Fruit fly (Drosophila melanogaster) whole organism, prepupa: Measurements from ENCODE around the gene CG31807.

Experiments used
- Blimp-1 ChIP-seq: fragments of 200-800 bp; sonication (Bioruptor generic); optimal IDR thresholded peaks from 3 replicates; lab custom pipeline; 2017; ENCODE audit warnings: missing biosample characterization, missing genetic modification characterization, mild to moderate bottlenecking, moderate library complexity, missing genetic modification reagents
- CG10631 ChIP-seq: fragments of 200-800 bp; sonication (Bioruptor generic); optimal IDR thresholded peaks from 2 replicates; lab custom pipeline; 2016; ENCODE audit warnings: missing biosample characterization, missing genetic modification characterization
- CG10669 ChIP-seq: fragments of 200-800 bp; sonication (Bioruptor generic); optimal IDR thresholded peaks from 3 replicates; lab custom pipeline; 2018; ENCODE audit warnings: missing biosample characterization, mild to moderate bottlenecking, missing genetic modification characterization, moderate library complexity
- CG11294 ChIP-seq: fragments of 200-800 bp; sonication (Bioruptor generic); IDR thresholded peaks from 2 replicates; pipeline ENCODE4 v1.3.6; 2022; ENCODE audit warnings: missing biosample characterization, missing genetic modification characterization
- CG11762 ChIP-seq: fragments of 200-800 bp; sonication (Bioruptor generic); optimal IDR thresholded peaks from 3 replicates; lab custom pipeline; 2016; ENCODE audit warnings: missing biosample characterization, missing genetic modification characterization; ENCODE audit not compliant: insufficient read depth
- CG11902 ChIP-seq: fragments of 200-800 bp; sonication (Bioruptor generic); optimal IDR thresholded peaks from 3 replicates; lab custom pipeline; 2016; ENCODE audit warnings: missing biosample characterization, missing genetic modification characterization
- CG15336 ChIP-seq: fragments of 200-800 bp; sonication (Bioruptor generic); IDR thresholded peaks from 2 replicates; pipeline ENCODE4 v1.3.6; 2022; ENCODE audit warnings: missing biosample characterization, missing genetic modification characterization
- CG1621 ChIP-seq: fragments of 200-800 bp; sonication (Bioruptor generic); optimal IDR thresholded peaks from 3 replicates; lab custom pipeline; 2018; ENCODE audit warnings: missing biosample characterization, mild to moderate bottlenecking, missing genetic modification characterization
- CG3032 ChIP-seq: fragments of 200-800 bp; optimal IDR thresholded peaks from 2 replicates; lab custom pipeline; 2019; ENCODE audit warnings: missing biosample characterization, mild to moderate bottlenecking, missing genetic modification characterization, moderate library complexity
- CG31627 ChIP-seq: fragments of 200-800 bp; sonication (Bioruptor generic); optimal IDR thresholded peaks from 3 replicates; lab custom pipeline; 2016; ENCODE audit warnings: missing biosample characterization, missing genetic modification characterization
- CG32006 ChIP-seq: fragments of 200-800 bp; sonication (Bioruptor generic); optimal IDR thresholded peaks from 3 replicates; lab custom pipeline; 2017; ENCODE audit warnings: missing biosample characterization, mild to moderate bottlenecking, missing genetic modification characterization
- CG34406 ChIP-seq: fragments of 200-800 bp; sonication (Bioruptor generic); optimal IDR thresholded peaks from 3 replicates; lab custom pipeline; 2016; ENCODE audit warnings: missing biosample characterization, missing genetic modification characterization
- CG3919 ChIP-seq: fragments of 200-800 bp; sonication (Bioruptor generic); optimal IDR thresholded peaks from 3 replicates; lab custom pipeline; 2016; ENCODE audit warnings: missing biosample characterization, missing genetic modification characterization
- CG4318 ChIP-seq: fragments of 200-800 bp; sonication (Bioruptor generic); optimal IDR thresholded peaks from 3 replicates; lab custom pipeline; 2017; ENCODE audit warnings: missing biosample characterization, mild to moderate bottlenecking, missing genetic modification characterization
- CG6163 ChIP-seq: fragments of 200-800 bp; sonication (Bioruptor generic); IDR thresholded peaks from 3 replicates; pipeline ENCODE4 v1.3.6; 2022; ENCODE audit warnings: missing biosample characterization, missing genetic modification characterization
- CG6792 ChIP-seq: fragments of 200-800 bp; sonication (Bioruptor generic); optimal IDR thresholded peaks from 3 replicates; lab custom pipeline; 2016; ENCODE audit warnings: missing biosample characterization, missing genetic modification characterization
- CG6854 ChIP-seq: fragments of 200-800 bp; sonication (Bioruptor generic); optimal IDR thresholded peaks from 2 replicates; lab custom pipeline; 2017; ENCODE audit warnings: missing biosample characterization, mild to moderate bottlenecking, missing genetic modification characterization
- CG7368 ChIP-seq: fragments of 200-800 bp; sonication (Bioruptor generic); optimal IDR thresholded peaks from 3 replicates; lab custom pipeline; 2016; ENCODE audit warnings: missing biosample characterization, missing genetic modification characterization
- CG8119 ChIP-seq: fragments of 200-800 bp; sonication (Bioruptor generic); IDR thresholded peaks from 3 replicates; pipeline ENCODE4 v1.3.6; 2022; ENCODE audit warnings: missing biosample characterization, missing genetic modification characterization
- CG8319 ChIP-seq: fragments of 200-800 bp; sonication (Bioruptor generic); optimal IDR thresholded peaks from 3 replicates; lab custom pipeline; 2016; ENCODE audit warnings: missing biosample characterization, missing genetic modification characterization
- CG8632 ChIP-seq: fragments of 200-800 bp; sonication (Bioruptor generic); optimal IDR thresholded peaks from 3 replicates; lab custom pipeline; 2016; ENCODE audit warnings: missing biosample characterization, missing genetic modification characterization
- CG9139 ChIP-seq: fragments of 200-800 bp; sonication (Bioruptor generic); optimal IDR thresholded peaks from 3 replicates; lab custom pipeline; 2017; ENCODE audit warnings: missing biosample characterization, mild to moderate bottlenecking, missing genetic modification characterization
- Eip78C ChIP-seq: fragments of 200-800 bp; sonication (Bioruptor generic); peaks from one replicate; lab custom pipeline; 2016; ENCODE audit warnings: missing biosample characterization, missing genetic modification characterization
- Eip93F ChIP-seq: fragments of 200-800 bp; sonication (Bioruptor generic); optimal IDR thresholded peaks from 2 replicates; lab custom pipeline; 2016; ENCODE audit warnings: missing biosample characterization, mild to moderate bottlenecking, missing genetic modification characterization
- Ets96B ChIP-seq: fragments of 200-800 bp; optimal IDR thresholded peaks from 2 replicates; lab custom pipeline; 2019; ENCODE audit warnings: missing biosample characterization, mild to moderate bottlenecking, missing genetic modification characterization, moderate library complexity
- Hr38 ChIP-seq: sonication (Bioruptor generic); optimal IDR thresholded peaks from 2 replicates; lab custom pipeline; 2016; ENCODE audit warnings: missing biosample characterization, missing genetic modification characterization
- Hr39 ChIP-seq: fragments of 200-800 bp; sonication (Bioruptor generic); optimal IDR thresholded peaks from 2 replicates; lab custom pipeline; 2016; ENCODE audit warnings: missing biosample characterization, missing genetic modification characterization
- Lpt ChIP-seq: fragments of 200-800 bp; sonication (Bioruptor generic); optimal IDR thresholded peaks from 3 replicates; lab custom pipeline; 2016; ENCODE audit warnings: missing biosample characterization, missing genetic modification characterization
- Met ChIP-seq: fragments of 200-800 bp; sonication (Bioruptor generic); optimal IDR thresholded peaks from 3 replicates; lab custom pipeline; 2016; ENCODE audit warnings: missing biosample characterization, missing genetic modification characterization
- OdsH ChIP-seq: fragments of 200-800 bp; sonication (Bioruptor generic); optimal IDR thresholded peaks from 3 replicates; lab custom pipeline; 2016; ENCODE audit warnings: missing biosample characterization, missing genetic modification characterization
- Smox ChIP-seq: fragments of 200-800 bp; sonication (Bioruptor generic); optimal IDR thresholded peaks from 3 replicates; lab custom pipeline; 2016; ENCODE audit warnings: missing biosample characterization, missing genetic modification characterization
- Sox102F ChIP-seq: fragments of 200-800 bp; sonication (Bioruptor generic); optimal IDR thresholded peaks from 2 replicates; lab custom pipeline; 2016; ENCODE audit warnings: missing biosample characterization, mild to moderate bottlenecking, missing genetic modification characterization
- Sox14 ChIP-seq: fragments of 200-800 bp; sonication (Bioruptor generic); optimal IDR thresholded peaks from 3 replicates; lab custom pipeline; 2016; ENCODE audit warnings: missing biosample characterization, missing genetic modification characterization
- Sox15 ChIP-seq: fragments of 200-800 bp; sonication (Bioruptor generic); optimal IDR thresholded peaks from 3 replicates; lab custom pipeline; 2016; ENCODE audit warnings: missing biosample characterization, missing genetic modification characterization
- cyc ChIP-seq: fragments of 200-800 bp; sonication (Bioruptor generic); optimal IDR thresholded peaks from 3 replicates; lab custom pipeline; 2016; ENCODE audit warnings: missing biosample characterization, missing genetic modification characterization
- dac ChIP-seq: fragments of 200-800 bp; sonication (Bioruptor generic); optimal IDR thresholded peaks from 2 replicates; lab custom pipeline; 2017; ENCODE audit warnings: missing biosample characterization, mild to moderate bottlenecking, missing genetic modification characterization
- dsx ChIP-seq: fragments of 200-800 bp; optimal IDR thresholded peaks from 3 replicates; lab custom pipeline; 2019; ENCODE audit warnings: missing biosample characterization, mild to moderate bottlenecking, missing genetic modification characterization, moderate library complexity; ENCODE audit not compliant: poor library complexity, severe bottlenecking
- eg ChIP-seq: fragments of 200-800 bp; sonication (Bioruptor generic); IDR thresholded peaks from 3 replicates; pipeline ENCODE4 v1.3.6; 2022; ENCODE audit warnings: missing biosample characterization, missing genetic modification characterization
- esn ChIP-seq: fragments of 200-800 bp; sonication (Bioruptor generic); optimal IDR thresholded peaks from 2 replicates; lab custom pipeline; 2016; ENCODE audit warnings: missing biosample characterization, mild to moderate bottlenecking, missing genetic modification characterization, moderate library complexity
- fd59A ChIP-seq: fragments of 200-800 bp; sonication (Bioruptor generic); optimal IDR thresholded peaks from 2 replicates; lab custom pipeline; 2017; ENCODE audit warnings: missing biosample characterization, mild to moderate bottlenecking, missing genetic modification characterization, missing genetic modification reagents
- fkh ChIP-seq: fragments of 200-800 bp; sonication (Bioruptor generic); optimal IDR thresholded peaks from 3 replicates; lab custom pipeline; 2017; ENCODE audit warnings: missing biosample characterization, mild to moderate bottlenecking, missing genetic modification characterization, moderate library complexity
- lz ChIP-seq: fragments of 200-800 bp; sonication (Bioruptor generic); optimal IDR thresholded peaks from 3 replicates; lab custom pipeline; 2016; ENCODE audit warnings: missing biosample characterization, missing genetic modification characterization
- net ChIP-seq: fragments of 200-800 bp; sonication (Bioruptor generic); optimal IDR thresholded peaks from 3 replicates; lab custom pipeline; 2016; ENCODE audit warnings: missing biosample characterization, missing genetic modification characterization
- pdm3 ChIP-seq: fragments of 200-800 bp; sonication (Bioruptor generic); optimal IDR thresholded peaks from 3 replicates; lab custom pipeline; 2016; ENCODE audit warnings: missing biosample characterization, missing genetic modification characterization
- spab ChIP-seq: fragments of 200-800 bp; sonication (Bioruptor generic); optimal IDR thresholded peaks from 2 replicates; lab custom pipeline; 2017; ENCODE audit warnings: missing biosample characterization, mild to moderate bottlenecking, missing genetic modification characterization, missing genetic modification reagents
- ss ChIP-seq, 2 experiments: fragments of 200-800 bp; sonication (Bioruptor generic); optimal IDR thresholded peaks; 2 replicates in 1 of 2; 3 replicates in 1 of 2; lab custom pipeline; 2017 to 2018; ENCODE audit warnings: mild to moderate bottlenecking in 2 of 2, missing biosample characterization in 2 of 2, missing genetic modification characterization in 2 of 2, moderate library complexity in 1 of 2
- svp ChIP-seq: fragments of 200-800 bp; sonication (Bioruptor generic); peaks from one replicate; lab custom pipeline; 2016; ENCODE audit warnings: missing biosample characterization, missing genetic modification characterization
- vri ChIP-seq: fragments of 200-800 bp; sonication (Bioruptor generic); optimal IDR thresholded peaks from 3 replicates; lab custom pipeline; 2016; ENCODE audit warnings: missing biosample characterization, mild to moderate bottlenecking, missing genetic modification characterization

The CG31807 gene

DNA sequence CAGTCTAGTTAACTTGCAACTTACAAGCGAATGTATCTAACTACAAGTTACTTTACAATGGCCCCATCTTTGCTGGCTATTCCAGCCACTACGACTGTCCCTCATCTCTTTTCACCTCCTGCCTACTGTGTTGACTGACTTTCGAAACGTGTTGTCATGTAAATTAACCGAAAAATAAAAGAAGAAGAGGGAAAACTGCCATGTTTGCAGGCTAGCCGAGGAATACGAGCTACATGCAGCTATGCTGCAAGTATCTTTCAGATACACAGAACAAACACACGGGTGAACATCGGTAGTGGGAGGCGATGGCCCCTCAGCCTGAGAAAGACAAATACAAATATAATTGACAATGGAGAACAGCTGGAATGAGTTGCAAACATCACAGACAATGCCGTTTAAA lies 26.9 kb upstream of the CG31807 start:
- TF ChIP-seq fkh (GFP tag; lab: Kevin White, UChicago): peak; percentile 39
- 0 out of 3 replicates have a peak, but pooled peaks have one; percentile 26 for TF ChIP-seq CG8119 (GFP tag; lab: Robert Waterston, UW)
- TF ChIP-seq Eip78C: peak; percentile 29
- TF ChIP-seq fd59A (GFP tag; lab: Kevin White, UChicago): no peak
- TF ChIP-seq, all 60 proteins: peak for 3

DNA sequence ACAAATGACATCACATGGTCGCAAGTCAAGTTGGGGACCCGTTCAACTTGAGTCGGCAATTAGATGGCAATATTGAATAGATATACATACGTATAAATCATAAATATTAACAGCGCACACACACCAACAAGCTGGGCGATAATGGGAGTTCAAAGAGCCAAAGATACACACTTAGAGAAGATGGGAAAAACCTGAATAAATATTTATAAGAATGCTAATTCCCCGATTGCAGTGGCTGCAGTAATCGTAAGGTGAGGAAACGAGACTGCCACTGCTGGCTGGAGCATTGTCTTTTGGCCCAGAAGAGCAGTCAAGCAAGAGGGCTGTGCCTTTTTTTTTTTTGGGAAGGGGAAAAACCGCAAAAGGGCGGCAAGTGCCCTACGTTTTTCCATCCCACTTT lies 26.4 kb upstream of the CG31807 start:
- peak; percentile 52 for TF ChIP-seq fkh (GFP tag; lab: Kevin White, UChicago)
- TF ChIP-seq spab (GFP tag; lab: Kevin White, UChicago): no peak

DNA sequence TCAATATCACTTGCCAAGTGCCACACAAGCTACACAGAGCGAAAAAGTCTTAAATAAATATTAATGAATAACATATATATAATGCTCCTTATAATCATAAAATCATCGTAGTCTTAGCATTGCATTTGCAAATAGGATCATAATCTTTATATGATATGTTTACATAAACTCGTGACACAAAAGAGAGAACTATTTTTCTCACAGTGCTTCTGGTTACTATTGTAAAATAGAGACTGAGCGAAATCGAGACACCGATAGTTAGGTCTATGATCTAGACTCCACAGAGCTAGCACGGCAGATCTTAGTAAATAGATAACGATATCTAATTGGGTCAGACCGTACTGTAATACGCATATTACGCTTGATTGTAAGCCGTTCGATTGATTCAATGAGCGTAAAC lies 25.9 kb upstream of the CG31807 start:
- no peak for TF ChIP-seq CG11294 (GFP tag; lab: Robert Waterston, UW)
- TF ChIP-seq CG8632 (GFP tag; lab: Kevin White, UChicago): no peak
- no peak for TF ChIP-seq CG3032 (tag; lab: Kevin White, UChicago)
- TF ChIP-seq Smox (GFP tag; lab: Kevin White, UChicago): no peak
- no peak for TF ChIP-seq esn
- no peak for TF ChIP-seq svp (GFP tag; lab: Kevin White, UChicago)
- TF ChIP-seq Hr39: no peak
- no peak for TF ChIP-seq CG6854 (GFP tag; lab: Kevin White, UChicago)
- peak; percentile 78 for TF ChIP-seq CG4318 (GFP tag; lab: Kevin White, UChicago)
- peak; percentile 27 for TF ChIP-seq pdm3 (GFP tag; lab: Kevin White, UChicago)
- TF ChIP-seq Eip78C: peak; percentile 81
- no peak for TF ChIP-seq dsx (GFP tag; lab: Kevin White, UChicago)
- TF ChIP-seq Sox14 (GFP tag; lab: Kevin White, UChicago): no peak
- TF ChIP-seq CG11762: no peak
- TF ChIP-seq ss (GFP tag; optimal IDR thresholded peaks at IDR 0.05; lab: Kevin White, UChicago): no peak
- TF ChIP-seq CG10669 (GFP tag; lab: Kevin White, UChicago): no peak
- no peak for TF ChIP-seq Sox102F (GFP tag; lab: Kevin White, UChicago)
- TF ChIP-seq Hr38 (GFP tag; lab: Kevin White, UChicago): no peak
- TF ChIP-seq CG34406 (GFP tag; lab: Kevin White, UChicago): no peak
- peak; percentile 36 for TF ChIP-seq CG3919 (GFP tag; lab: Kevin White, UChicago)
- TF ChIP-seq CG32006 (GFP tag; lab: Kevin White, UChicago): peak; percentile 84
- TF ChIP-seq vri (GFP tag; lab: Kevin White, UChicago): no peak
- TF ChIP-seq CG8319: no peak
- peak; percentile 70 for TF ChIP-seq eg
- TF ChIP-seq CG15336 (GFP tag; lab: Robert Waterston, UW): peak; percentile 92
- no peak for TF ChIP-seq CG31627
- TF ChIP-seq cyc (GFP tag; lab: Kevin White, UChicago): no peak
- TF ChIP-seq OdsH (GFP tag; lab: Kevin White, UChicago): peak; percentile 45
- no peak for TF ChIP-seq Blimp-1 (GFP tag; lab: Kevin White, UChicago)
- TF ChIP-seq CG6792: no peak
- TF ChIP-seq dac: peak; percentile 42
- no peak for TF ChIP-seq CG9139 (GFP tag; lab: Kevin White, UChicago)
- no peak for TF ChIP-seq Eip93F (GFP tag; lab: Kevin White, UChicago)
- TF ChIP-seq net (GFP tag; lab: Kevin White, UChicago): peak; percentile 70
- no peak for TF ChIP-seq CG1621
- TF ChIP-seq fkh (GFP tag; lab: Kevin White, UChicago): no peak
- TF ChIP-seq CG7368: no peak
- no peak for TF ChIP-seq Met
- peak; percentile 48 for TF ChIP-seq CG10631
- TF ChIP-seq lz: no peak
- TF ChIP-seq Sox15 (GFP tag; lab: Kevin White, UChicago): no peak
- TF ChIP-seq Ets96B (tag; lab: Kevin White, UChicago): peak; percentile 20
- TF ChIP-seq CG11902 (GFP tag; lab: Kevin White, UChicago): no peak
- peak; percentile 91 for TF ChIP-seq CG8119 (GFP tag; lab: Robert Waterston, UW)
- TF ChIP-seq CG6163 (GFP tag; lab: Robert Waterston, UW): peak; percentile 82
- TF ChIP-seq Lpt (GFP tag; lab: Kevin White, UChicago): peak; percentile 59
